Worm (Caenorhabditis elegans): ENCODE results near the gene Y39A1A.16.

Y39A1A.16 gene

DNA sequence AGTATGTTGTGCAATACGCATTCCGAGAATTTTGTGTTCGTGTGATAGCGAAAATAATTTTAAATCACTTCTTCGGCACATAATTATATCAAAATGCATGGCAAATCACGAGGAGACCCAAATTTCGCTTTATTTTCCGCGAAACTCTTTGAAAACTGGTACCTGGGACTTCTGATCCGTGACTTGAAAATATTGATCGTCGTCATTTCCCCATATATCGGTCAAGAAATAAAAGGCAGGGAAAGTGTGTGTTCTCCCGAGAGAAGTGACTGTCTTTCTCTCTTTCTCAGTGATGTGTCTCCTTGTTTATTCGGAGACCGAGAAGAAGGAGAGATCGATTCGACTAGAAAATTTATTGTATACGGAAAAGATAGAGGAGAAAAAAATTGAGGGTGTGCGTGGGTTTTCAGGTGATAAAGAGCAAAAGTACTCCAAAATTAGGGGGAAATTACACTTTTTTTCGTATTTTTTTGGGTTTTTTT, 32.2 kb downstream of the Y39A1A.16 start, which contains the start of gene W09D10.5:
TSS of gene W09D10.5 (minus strand) at position 345 of the 482 bp plus-strand sequence.
- no peak for TF ChIP-seq hlh-1 (tag; optimal IDR thresholded peaks at IDR 0.05)
- no peak for TF ChIP-seq mls-2 (tag; optimal IDR thresholded peaks at IDR 0.05)
- no peak for TF ChIP-seq sem-2 (GFP tag; optimal IDR thresholded peaks at IDR 0.05)
- no peak for TF ChIP-seq snpc-4 (tag; optimal IDR thresholded peaks at IDR 0.05)
- no peak for TF ChIP-seq unc-62 (GFP tag; optimal IDR thresholded peaks at IDR 0.05)
- no peak for TF ChIP-seq ztf-11 (tag; optimal IDR thresholded peaks at IDR 0.05)
- no peak for TF ChIP-seq lsy-2 (tag; optimal IDR thresholded peaks at IDR 0.05)
- TF ChIP-seq nhr-2 (tag; optimal IDR thresholded peaks at IDR 0.05), result no peak
- TF ChIP-seq M03D4.4 (tag; optimal IDR thresholded peaks at IDR 0.05), result no peak
- TF ChIP-seq cnd-1 (tag; optimal IDR thresholded peaks at IDR 0.05), result no peak
- no peak for TF ChIP-seq nhr-12 (tag; optimal IDR thresholded peaks at IDR 0.05)
- TF ChIP-seq ces-1 (GFP tag; optimal IDR thresholded peaks at IDR 0.05), result no peak
- no peak for TF ChIP-seq lin-32 (GFP tag; optimal IDR thresholded peaks at IDR 0.05)
- TF ChIP-seq mab-5 (tag; optimal IDR thresholded peaks at IDR 0.05), result no peak
- no peak for TF ChIP-seq flh-1 (GFP tag; optimal IDR thresholded peaks at IDR 0.05)
- TF ChIP-seq elt-1 (tag; optimal IDR thresholded peaks at IDR 0.05; ENCODE audit: borderline replicate concordance, insufficient read depth), result no peak
- TF ChIP-seq unc-120 (tag; optimal IDR thresholded peaks at IDR 0.05; ENCODE audit: poor library complexity, severe bottlenecking), result no peak

DNA sequence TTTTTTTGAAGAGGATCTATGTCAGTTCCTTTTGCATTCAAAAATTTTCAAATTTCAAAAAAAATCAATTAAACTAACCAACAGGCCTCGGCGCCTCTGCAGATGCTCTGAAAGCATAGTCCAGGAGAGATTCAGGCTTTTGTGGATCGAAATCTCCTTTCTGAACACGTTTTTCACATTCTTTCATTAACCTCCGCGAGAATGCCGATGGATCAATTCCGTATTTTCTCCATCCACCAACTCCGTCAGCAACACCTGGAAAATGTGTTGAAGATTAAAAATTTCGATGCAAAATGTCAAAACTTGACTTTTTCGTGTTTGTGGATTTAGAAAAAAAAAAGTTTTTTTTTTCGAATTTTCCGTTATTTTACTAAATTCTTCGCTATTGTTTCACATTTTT, 35.5 kb downstream of the Y39A1A.16 start:
- TF ChIP-seq flh-1 (GFP tag; optimal IDR thresholded peaks at IDR 0.05) (no peak), mls-2 (tag; optimal IDR thresholded peaks at IDR 0.05) (no peak), ceh-43 (GFP tag; optimal IDR thresholded peaks at IDR 0.05) (no peak), pha-4 (tag; optimal IDR thresholded peaks at IDR 0.05) (no peak), unc-39 (tag; optimal IDR thresholded peaks at IDR 0.05) (no peak), nhr-237 (tag; optimal IDR thresholded peaks at IDR 0.05) (no peak), drap-1 (GFP tag; optimal IDR thresholded peaks at IDR 0.05) (no peak), ces-1 (GFP tag; optimal IDR thresholded peaks at IDR 0.05) (no peak), sem-2 (GFP tag; optimal IDR thresholded peaks at IDR 0.05) (no peak), sptf-1 (tag; optimal IDR thresholded peaks at IDR 0.05) (no peak), lin-13 (tag; optimal IDR thresholded peaks at IDR 0.05) (no peak), ceh-83 (GFP tag; optimal IDR thresholded peaks at IDR 0.05) (no peak), hlh-1 (tag; optimal IDR thresholded peaks at IDR 0.05) (no peak), lsy-2 (tag; optimal IDR thresholded peaks at IDR 0.05) (no peak), elt-3 (tag; optimal IDR thresholded peaks at IDR 0.05) (no peak), nhr-28 (tag; optimal IDR thresholded peaks at IDR 0.05) (no peak), unc-62 (GFP tag; optimal IDR thresholded peaks at IDR 0.05) (no peak), ztf-11 (tag; optimal IDR thresholded peaks at IDR 0.05) (no peak)

ce11 chrIII:10716091-10716490, 37.0 kb downstream of the Y39A1A.16 start, which contains the start of gene W09D10.4:
W09D10.4 (minus strand) TSS chrIII:10716191.
- TF ChIP-seq sem-2 (GFP tag; optimal IDR thresholded peaks at IDR 0.05) (no peak), nhr-28 (tag; optimal IDR thresholded peaks at IDR 0.05) (no peak), elt-3 (tag; optimal IDR thresholded peaks at IDR 0.05) (no peak), tbx-8 (GFP tag; optimal IDR thresholded peaks at IDR 0.05) (no peak), ceh-43 (GFP tag; optimal IDR thresholded peaks at IDR 0.05) (no peak), mab-5 (tag; optimal IDR thresholded peaks at IDR 0.05) (no peak), lin-13 (tag; optimal IDR thresholded peaks at IDR 0.05) (no peak), nhr-76 (tag; optimal IDR thresholded peaks at IDR 0.05) (no peak), pha-4 (tag; optimal IDR thresholded peaks at IDR 0.05) (no peak)

ce11 chrIII:10717479-10717878, 38.4 kb downstream of the Y39A1A.16 start:
- TF ChIP-seq zip-8 (tag; optimal IDR thresholded peaks at IDR 0.05), result peak; percentile 11
- TF ChIP-seq drap-1 (GFP tag; optimal IDR thresholded peaks at IDR 0.05), result no peak

DNA sequence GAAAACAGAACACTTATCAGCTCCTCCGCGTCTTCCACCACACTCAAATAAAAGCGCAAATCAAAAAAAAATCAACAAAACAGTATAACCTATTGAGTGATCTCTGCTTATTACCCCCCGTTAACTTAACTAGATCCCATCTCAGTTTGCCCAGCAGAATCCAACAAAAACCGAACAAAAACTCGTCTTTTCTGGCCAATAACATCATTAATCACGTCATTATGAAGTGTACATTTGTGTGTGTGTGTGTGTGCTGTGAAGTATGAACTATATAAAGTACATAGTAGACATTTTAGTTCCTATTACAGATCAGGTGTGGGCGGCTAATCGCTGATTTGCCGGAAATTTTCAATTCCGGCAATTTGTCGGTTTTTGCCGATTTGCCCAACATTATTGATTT, 39.0 kb downstream of the Y39A1A.16 start:
- TF ChIP-seq elt-3 (tag; optimal IDR thresholded peaks at IDR 0.05) (no peak), lsy-2 (tag; optimal IDR thresholded peaks at IDR 0.05) (no peak), nhr-76 (tag; optimal IDR thresholded peaks at IDR 0.05) (no peak), unc-120 (tag; optimal IDR thresholded peaks at IDR 0.05; ENCODE audit: poor library complexity, severe bottlenecking) (no peak), blmp-1 (tag; optimal IDR thresholded peaks at IDR 0.05) (no peak), hlh-1 (tag; optimal IDR thresholded peaks at IDR 0.05) (no peak), lin-13 (tag; optimal IDR thresholded peaks at IDR 0.05) (no peak), flh-1 (GFP tag; optimal IDR thresholded peaks at IDR 0.05) (no peak), zip-8 (tag; optimal IDR thresholded peaks at IDR 0.05) (no peak), nhr-28 (tag; optimal IDR thresholded peaks at IDR 0.05) (no peak), pha-4 (tag; optimal IDR thresholded peaks at IDR 0.05) (no peak), lin-32 (GFP tag; optimal IDR thresholded peaks at IDR 0.05) (no peak), nhr-2 (tag; optimal IDR thresholded peaks at IDR 0.05) (no peak), nhr-12 (tag; optimal IDR thresholded peaks at IDR 0.05) (no peak)

Measured in whole organism, mixed stage, embryonic.